Worm (Caenorhabditis elegans) whole organism, mixed stage, embryonic: ENCODE data around the gene piga-1.

ENCODE experiments used
- M03D4.4 ChIP-seq: sonication (generic microtip); optimal IDR thresholded peaks from 2 replicates; lab custom pipeline; 2017; ENCODE audit warnings: mild to moderate bottlenecking, missing genetic modification characterization, missing compliant biosample characterization
- bed-3 ChIP-seq: fragments of 200-800 bp; sonication (Bioruptor generic); optimal IDR thresholded peaks from 3 replicates; lab custom pipeline; 2018; ENCODE audit warnings: mild to moderate bottlenecking, missing genetic modification characterization, moderate library complexity, missing compliant biosample characterization
- blmp-1 ChIP-seq: fragments of 150-350 bp; optimal IDR thresholded peaks from 2 replicates; lab custom pipeline; 2014; ENCODE audit warnings: missing biosample characterization, missing genetic modification characterization
- ceh-39 ChIP-seq: fragments of 150-350 bp; optimal IDR thresholded peaks from 2 replicates; lab custom pipeline; 2014; ENCODE audit warnings: missing biosample characterization, missing genetic modification characterization
- ceh-43 ChIP-seq: fragments of 200-800 bp; sonication (Bioruptor generic); optimal IDR thresholded peaks from 2 replicates; lab custom pipeline; 2018; ENCODE audit warnings: mild to moderate bottlenecking, missing genetic modification characterization, moderate library complexity, missing compliant biosample characterization
- ceh-83 ChIP-seq: fragments of 200-800 bp; sonication (Bioruptor generic); optimal IDR thresholded peaks from 2 replicates; lab custom pipeline; 2018; ENCODE audit warnings: mild to moderate bottlenecking, missing genetic modification characterization, missing compliant biosample characterization
- ces-1 ChIP-seq: fragments of 150-350 bp; optimal IDR thresholded peaks from 2 replicates; lab custom pipeline; 2014; ENCODE audit warnings: missing biosample characterization, missing genetic modification reagents, missing genetic modification characterization
- cnd-1 ChIP-seq: fragments of 200-800 bp; sonication (Bioruptor generic); optimal IDR thresholded peaks from 2 replicates; lab custom pipeline; 2018; ENCODE audit warnings: mild to moderate bottlenecking, missing genetic modification characterization, missing compliant biosample characterization
- drap-1 ChIP-seq: fragments of 200-800 bp; sonication (Bioruptor generic); optimal IDR thresholded peaks from 3 replicates; lab custom pipeline; 2018; ENCODE audit warnings: mild to moderate bottlenecking, missing genetic modification characterization, missing compliant biosample characterization
- elt-1 ChIP-seq: sonication (generic microtip); optimal IDR thresholded peaks from 2 replicates; lab custom pipeline; 2017; ENCODE audit warnings: missing genetic modification characterization, mild to moderate bottlenecking, missing compliant biosample characterization, antibody characterized with exemption, moderate library complexity, borderline replicate concordance; ENCODE audit not compliant: insufficient read depth
- elt-3 ChIP-seq: fragments of 150-350 bp; optimal IDR thresholded peaks from 2 replicates; lab custom pipeline; 2014; ENCODE audit warnings: missing biosample characterization, missing genetic modification characterization
- flh-1 ChIP-seq: fragments of 200-800 bp; sonication (Bioruptor generic); optimal IDR thresholded peaks from 2 replicates; lab custom pipeline; 2018; ENCODE audit warnings: mild to moderate bottlenecking, missing genetic modification characterization, moderate library complexity, missing compliant biosample characterization
- ham-2 ChIP-seq: fragments of 200-800 bp; sonication (Bioruptor generic); optimal IDR thresholded peaks from 2 replicates; lab custom pipeline; 2018; ENCODE audit warnings: mild to moderate bottlenecking, missing genetic modification characterization, missing compliant biosample characterization
- hlh-1 ChIP-seq: fragments of 150-350 bp; optimal IDR thresholded peaks from 2 replicates; lab custom pipeline; 2014; ENCODE audit warnings: missing biosample characterization, missing genetic modification reagents, missing genetic modification characterization
- lin-13 ChIP-seq: fragments of 150-350 bp; optimal IDR thresholded peaks from 2 replicates; lab custom pipeline; 2014; ENCODE audit warnings: missing biosample characterization, missing genetic modification characterization
- lin-32 ChIP-seq: fragments of 200-800 bp; sonication (Bioruptor generic); optimal IDR thresholded peaks from 2 replicates; lab custom pipeline; 2018; ENCODE audit warnings: mild to moderate bottlenecking, missing genetic modification characterization, missing compliant biosample characterization
- lsy-2 ChIP-seq: fragments of 150-350 bp; optimal IDR thresholded peaks from 2 replicates; lab custom pipeline; 2014; ENCODE audit warnings: missing biosample characterization, missing genetic modification characterization
- mab-5 ChIP-seq: fragments of 150-350 bp; optimal IDR thresholded peaks from 2 replicates; lab custom pipeline; 2014; ENCODE audit warnings: missing biosample characterization, missing genetic modification characterization
- mep-1 ChIP-seq: fragments of 150-350 bp; optimal IDR thresholded peaks from 2 replicates; lab custom pipeline; 2017; ENCODE audit warnings: missing biosample characterization, missing genetic modification reagents, missing genetic modification characterization, inconsistent platforms
- mls-2 ChIP-seq: sonication (generic microtip); optimal IDR thresholded peaks from 2 replicates; lab custom pipeline; 2016; ENCODE audit warnings: mild to moderate bottlenecking, missing genetic modification characterization, moderate library complexity, missing compliant biosample characterization
- nhr-12 ChIP-seq: fragments of 150-350 bp; optimal IDR thresholded peaks from 2 replicates; lab custom pipeline; 2014; ENCODE audit warnings: missing biosample characterization, missing genetic modification characterization
- nhr-2 ChIP-seq: fragments of 150-350 bp; optimal IDR thresholded peaks from 2 replicates; lab custom pipeline; 2014; ENCODE audit warnings: missing biosample characterization, missing genetic modification characterization
- nhr-237 ChIP-seq: fragments of 150-350 bp; optimal IDR thresholded peaks from 2 replicates; lab custom pipeline; 2014; ENCODE audit warnings: missing biosample characterization, missing genetic modification characterization
- sem-2 ChIP-seq: fragments of 200-800 bp; sonication (Bioruptor generic); optimal IDR thresholded peaks from 2 replicates; lab custom pipeline; 2018; ENCODE audit warnings: mild to moderate bottlenecking, missing genetic modification characterization, missing compliant biosample characterization
- snpc-4 ChIP-seq: fragments of 150-350 bp; optimal IDR thresholded peaks from 2 replicates; lab custom pipeline; 2014; ENCODE audit warnings: missing biosample characterization, missing genetic modification characterization
- sptf-1 ChIP-seq: sonication (generic microtip); optimal IDR thresholded peaks from 2 replicates; lab custom pipeline; 2017; ENCODE audit warnings: mild to moderate bottlenecking, missing genetic modification characterization, moderate library complexity, missing compliant biosample characterization
- tbx-8 ChIP-seq: fragments of 200-800 bp; sonication (Bioruptor generic); optimal IDR thresholded peaks from 2 replicates; lab custom pipeline; 2018; ENCODE audit warnings: mild to moderate bottlenecking, missing genetic modification characterization, moderate library complexity, missing compliant biosample characterization
- unc-120 ChIP-seq: sonication (generic microtip); optimal IDR thresholded peaks from 2 replicates; lab custom pipeline; 2017; ENCODE audit warnings: missing genetic modification characterization, missing compliant biosample characterization; ENCODE audit not compliant: poor library complexity, severe bottlenecking
- unc-39 ChIP-seq: fragments of 150-350 bp; optimal IDR thresholded peaks from 2 replicates; lab custom pipeline; 2014; ENCODE audit warnings: missing biosample characterization, missing genetic modification characterization
- unc-62 ChIP-seq: fragments of 150-350 bp; optimal IDR thresholded peaks from 2 replicates; lab custom pipeline; 2014; ENCODE audit warnings: missing biosample characterization, missing genetic modification reagents, missing genetic modification characterization
- zip-8 ChIP-seq: fragments of 150-350 bp; optimal IDR thresholded peaks from 2 replicates; lab custom pipeline; 2014; ENCODE audit warnings: missing biosample characterization, missing genetic modification characterization

The piga-1 gene

DNA sequence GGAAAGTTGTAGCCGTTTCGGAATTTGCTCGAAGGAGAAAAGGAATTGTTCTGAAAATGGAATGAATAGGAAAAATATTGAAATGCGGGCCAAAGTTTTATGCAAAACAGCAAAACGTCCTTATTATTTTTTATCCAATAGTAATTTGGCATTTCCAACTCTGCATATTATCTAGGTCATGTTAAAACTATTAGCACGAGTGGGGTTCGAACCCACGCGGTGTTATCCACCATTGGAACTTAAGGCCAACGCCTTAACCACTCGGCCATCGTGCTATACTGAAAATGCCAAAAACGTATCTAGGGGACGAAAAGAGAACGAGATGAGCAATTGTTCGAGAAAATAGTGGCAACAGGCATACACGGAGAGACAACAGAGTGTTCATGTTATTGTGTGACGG lies 29.7 kb downstream of the piga-1 start:
- TF ChIP-seq zip-8 (tag; lab: Kevin White, UChicago) (no peak), ces-1 (no peak), sem-2 (GFP tag; lab: Kevin White, UChicago) (no peak), cnd-1 (tag; lab: Kevin White, UChicago) (no peak), ham-2 (no peak), unc-62 (no peak), unc-39 (no peak)

DNA sequence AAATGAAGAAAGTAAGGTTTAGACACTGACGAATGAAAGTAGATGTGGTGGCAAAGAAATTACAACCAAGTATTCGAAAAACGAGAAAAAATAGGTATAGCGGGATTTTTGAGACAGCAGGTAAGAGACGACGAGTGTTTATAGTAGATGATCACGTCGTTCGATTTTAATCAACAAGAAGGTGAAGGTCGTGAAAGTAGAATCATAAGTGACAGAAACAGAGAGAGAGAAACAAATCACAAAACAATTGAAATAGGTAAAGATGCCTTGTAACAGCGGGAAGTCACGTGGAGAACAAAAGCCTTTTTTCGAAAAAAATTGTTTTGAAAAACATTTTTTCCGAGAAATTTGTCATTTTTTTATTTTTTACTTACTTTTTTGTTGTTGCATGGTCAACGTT lies 31.4 kb downstream of the piga-1 start, which contains the start of gene T22C8.6:
T22C8.6 (minus strand) TSS at position 194 of the 400 bp plus-strand sequence.
- TF ChIP-seq unc-120 (tag; lab: Kevin White, UChicago) (no peak), hlh-1 (no peak), nhr-237 (tag; lab: Kevin White, UChicago) (no peak), lin-13 (tag; lab: Kevin White, UChicago) (no peak), lsy-2 (tag; lab: Kevin White, UChicago) (no peak), ces-1 (no peak)

DNA sequence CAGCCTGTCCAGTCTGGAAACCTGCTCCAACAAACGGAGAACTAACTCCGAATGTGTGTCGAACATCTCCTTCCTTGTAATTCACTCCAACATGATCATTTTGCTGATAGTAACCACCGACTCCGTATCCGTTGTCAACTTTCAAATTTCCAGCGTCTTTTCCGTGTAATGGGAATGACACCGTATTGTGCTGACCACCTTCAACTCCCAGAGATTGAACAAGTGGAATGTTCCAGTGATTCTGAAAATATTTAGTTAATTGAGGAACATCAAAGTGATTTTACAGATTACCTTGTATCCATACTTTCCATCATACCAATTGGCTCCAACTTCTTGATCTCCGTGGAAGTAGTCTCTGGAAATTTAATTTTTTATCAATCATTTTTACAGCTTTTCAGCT lies 33.6 kb downstream of the piga-1 start:
- TF ChIP-seq mls-2 (tag; lab: Kevin White, UChicago) (no peak), tbx-8 (GFP tag; lab: Kevin White, UChicago) (no peak), M03D4.4 (no peak), nhr-12 (no peak), elt-1 (tag; lab: Kevin White, UChicago) (no peak), elt-3 (tag; lab: Kevin White, UChicago) (no peak), ceh-83 (no peak), mep-1 (tag; lab: Kevin White, UChicago) (no peak), unc-39 (no peak), unc-120 (tag; lab: Kevin White, UChicago) (no peak), mab-5 (tag; lab: Kevin White, UChicago) (no peak), zip-8 (tag; lab: Kevin White, UChicago) (no peak), sptf-1 (no peak), hlh-1 (no peak), unc-62 (no peak), flh-1 (GFP tag; lab: Kevin White, UChicago) (no peak)

DNA sequence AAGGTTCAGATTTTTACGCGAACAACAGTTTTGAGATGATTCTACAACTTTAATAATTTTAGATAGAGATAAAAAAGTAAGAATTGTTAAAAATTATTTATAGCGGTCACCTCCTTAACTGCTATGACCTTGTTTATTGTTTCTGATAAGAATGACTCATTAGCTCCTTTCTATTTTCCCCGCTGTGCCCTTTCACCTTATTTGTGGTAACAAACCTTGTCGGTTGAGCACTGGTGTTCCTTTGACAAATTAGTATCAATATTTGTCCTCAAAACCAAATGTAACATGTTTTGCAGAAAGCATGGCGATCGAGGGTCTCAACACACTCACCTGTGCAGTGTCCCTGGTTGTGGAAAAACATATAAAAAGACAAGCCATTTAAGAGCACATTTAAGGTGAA lies 34.9 kb downstream of the piga-1 start:
- TF ChIP-seq sptf-1: no peak
- TF ChIP-seq lin-13 (tag; lab: Kevin White, UChicago): no peak
- TF ChIP-seq mep-1 (tag; lab: Kevin White, UChicago): no peak
- TF ChIP-seq cnd-1 (tag; lab: Kevin White, UChicago): no peak
- no peak for TF ChIP-seq lsy-2 (tag; lab: Kevin White, UChicago)
- no peak for TF ChIP-seq flh-1 (GFP tag; lab: Kevin White, UChicago)
- no peak for TF ChIP-seq unc-39
- TF ChIP-seq tbx-8 (GFP tag; lab: Kevin White, UChicago): no peak
- TF ChIP-seq drap-1 (GFP tag; lab: Kevin White, UChicago): no peak
- TF ChIP-seq lin-32: no peak
- TF ChIP-seq blmp-1 (tag; lab: Kevin White, UChicago): no peak
- TF ChIP-seq unc-62: no peak
- TF ChIP-seq M03D4.4: no peak
- no peak for TF ChIP-seq sem-2 (GFP tag; lab: Kevin White, UChicago)
- TF ChIP-seq bed-3 (GFP tag; lab: Kevin White, UChicago): no peak
- TF ChIP-seq nhr-12: no peak
- no peak for TF ChIP-seq nhr-237 (tag; lab: Kevin White, UChicago)
- no peak for TF ChIP-seq elt-1 (tag; lab: Kevin White, UChicago)

DNA sequence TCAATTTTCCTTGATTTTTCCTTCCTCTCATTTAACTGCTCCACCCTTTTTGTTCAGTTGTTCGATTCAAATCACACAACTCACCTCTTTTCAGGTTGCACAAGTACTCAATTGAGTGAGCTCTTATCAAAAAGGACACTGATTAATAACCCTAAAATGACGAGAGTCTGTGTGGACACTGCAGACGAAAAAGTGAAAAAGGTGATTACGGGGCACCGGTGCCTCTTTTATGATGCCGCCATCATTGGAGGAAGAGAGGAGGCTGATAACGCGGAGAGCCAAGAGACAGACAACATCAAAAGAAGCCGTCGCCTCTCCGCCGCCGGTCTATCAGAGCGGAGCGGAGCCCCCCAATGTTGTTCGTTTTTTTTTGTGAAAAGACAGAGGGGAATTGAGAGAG lies 36.3 kb downstream of the piga-1 start, which contains the start of gene sptf-2:
sptf-2 (plus strand) TSS at position 297 of the 400 bp plus-strand sequence.
- TF ChIP-seq blmp-1 (tag; lab: Kevin White, UChicago) (no peak), ceh-43 (GFP tag; lab: Kevin White, UChicago) (no peak)

DNA sequence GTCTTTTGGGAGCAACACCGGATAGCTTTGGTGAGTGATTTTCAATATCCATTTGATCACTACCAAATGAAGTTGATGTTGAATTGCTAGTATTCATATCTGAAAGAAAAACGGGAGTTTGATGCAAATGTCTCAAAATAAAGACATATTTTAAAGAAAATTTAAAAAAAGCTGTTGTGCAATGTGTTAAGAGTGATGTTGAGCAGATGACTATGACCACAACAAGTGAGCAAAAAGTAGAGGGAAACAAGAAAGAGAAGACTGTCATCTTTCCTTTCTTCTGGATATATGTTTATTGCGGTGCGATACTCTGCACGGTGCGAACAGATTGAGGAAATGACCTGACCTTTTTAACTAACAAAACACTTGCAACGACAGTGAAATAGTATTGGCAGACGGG lies 38.1 kb downstream of the piga-1 start, which contains the start of gene T22C8.4:
T22C8.4 (minus strand) TSS at position 101 of the 400 bp plus-strand sequence.
- TF ChIP-seq snpc-4 (tag; lab: Kevin White, UChicago) (no peak), M03D4.4 (no peak), flh-1 (GFP tag; lab: Kevin White, UChicago) (no peak), lin-32 (no peak), ham-2 (no peak), ceh-83 (no peak), lin-13 (tag; lab: Kevin White, UChicago) (no peak), elt-1 (tag; lab: Kevin White, UChicago) (no peak), unc-39 (no peak), zip-8 (tag; lab: Kevin White, UChicago) (no peak), sem-2 (GFP tag; lab: Kevin White, UChicago) (no peak), nhr-12 (no peak), unc-62 (no peak), elt-3 (tag; lab: Kevin White, UChicago) (no peak), lsy-2 (tag; lab: Kevin White, UChicago) (no peak), ceh-39 (no peak), blmp-1 (tag; lab: Kevin White, UChicago) (no peak), nhr-2 (no peak), bed-3 (GFP tag; lab: Kevin White, UChicago) (no peak)
